Worm (Caenorhabditis elegans) whole organism, young adult: Measurements from ENCODE around the gene bcc-1.

Source experiments
- F57A8.1 ChIP-seq: fragments of 200-800 bp; sonication (Bioruptor generic); optimal IDR thresholded peaks from 2 replicates; lab custom pipeline; 2018; ENCODE audit warnings: mild to moderate bottlenecking, missing genetic modification characterization, moderate library complexity, missing compliant biosample characterization
- Y53G8AR.9 ChIP-seq: fragments of 200-800 bp; sonication (Bioruptor generic); conservative IDR thresholded peaks from 2 replicates; pipeline ENCODE4 v1.3.6; 2022; ENCODE audit warnings: missing genetic modification reagents, missing genetic modification characterization, missing compliant biosample characterization
- ama-1 ChIP-seq, 3 experiments: fragments of 150-350 bp in 1 of 3; sonication (generic microtip) in 2 of 3; optimal IDR thresholded peaks; 2 replicates each; lab custom pipeline; 2014 to 2018; ENCODE audit warnings: missing biosample characterization in 2 of 3, missing genetic modification characterization in 2 of 3, missing genetic modification reagents in 2 of 3
- ceh-40 ChIP-seq: fragments of 200-800 bp; sonication (Bioruptor generic); IDR thresholded peaks from 2 replicates; pipeline ENCODE4 v1.3.6; 2022; ENCODE audit warnings: missing genetic modification characterization, missing compliant biosample characterization
- ekl-4 ChIP-seq: fragments of 200-800 bp; sonication (Bioruptor generic); IDR thresholded peaks from 2 replicates; pipeline ENCODE4 v1.3.6; 2022; ENCODE audit warnings: missing genetic modification reagents, missing genetic modification characterization, missing compliant biosample characterization
- hlh-12 ChIP-seq: sonication (generic microtip); optimal IDR thresholded peaks from 2 replicates; lab custom pipeline; 2016; ENCODE audit warnings: missing genetic modification characterization, missing compliant biosample characterization
- madf-3 ChIP-seq: fragments of 200-800 bp; sonication (Bioruptor generic); IDR thresholded peaks from 2 replicates; pipeline ENCODE4 v1.3.6; 2022; ENCODE audit warnings: missing genetic modification reagents, missing genetic modification characterization, missing compliant biosample characterization
- nfya-2 ChIP-seq: fragments of 200-800 bp; sonication (Bioruptor generic); IDR thresholded peaks from 2 replicates; pipeline ENCODE4 v1.3.6; 2022; ENCODE audit warnings: missing genetic modification reagents, missing genetic modification characterization, missing compliant biosample characterization
- nhr-90 ChIP-seq: sonication (generic microtip); optimal IDR thresholded peaks from 2 replicates; lab custom pipeline; 2016; ENCODE audit warnings: missing genotype, mild to moderate bottlenecking, missing genetic modification characterization, missing compliant biosample characterization
- rpc-1 ChIP-seq, 2 experiments: fragments of 150-350 bp in 1 of 2; sonication (generic microtip) in 1 of 2; optimal IDR thresholded peaks; 2 replicates each; lab custom pipeline; 2014 to 2018; ENCODE audit warnings: missing biosample characterization in 1 of 2, missing genetic modification characterization in 1 of 2, missing genetic modification reagents in 1 of 2, missing genotype in 1 of 2
- sea-2 ChIP-seq: fragments of 200-800 bp; sonication (Bioruptor generic); IDR thresholded peaks from 2 replicates; pipeline ENCODE4 v1.3.6; 2022; ENCODE audit warnings: missing genetic modification characterization, missing compliant biosample characterization
- snpc-4 ChIP-seq, 5 experiments: fragments of 150-350 bp in 1 of 5; sonication (generic microtip) in 4 of 5; optimal IDR thresholded peaks; 2 replicates each; lab custom pipeline; 2014 to 2018; ENCODE audit warnings: missing genetic modification characterization in 5 of 5, missing biosample characterization in 3 of 5, antibody characterized with exemption in 2 of 5, mild to moderate bottlenecking in 2 of 5, missing compliant biosample characterization in 2 of 5, missing genotype in 2 of 5, moderate library complexity in 2 of 5, missing genetic modification reagents in 1 of 5
- ztf-6 ChIP-seq: fragments of 200-800 bp; sonication (Bioruptor generic); IDR thresholded peaks from 2 replicates; pipeline ENCODE4 v1.3.6; 2022; ENCODE audit warnings: missing genetic modification reagents, missing genetic modification characterization, missing compliant biosample characterization

ce11 chrIV:11126004-11126027 is 33.5 kb upstream of the bcc-1 start, which contains the start of gene swsn-4:
- TF ChIP-seq Y53G8AR.9 (GFP tag; lab: Robert Waterston, UW) (no peak), snpc-4 (GFP tag; optimal IDR thresholded peaks at IDR 0.05; lab: Kevin White, UChicago) (no peak), snpc-4 (tag; optimal IDR thresholded peaks at IDR 0.05; lab: Kevin White, UChicago) (no peak), ama-1 (optimal IDR thresholded peaks at IDR 0.05; lab: Kevin White, UChicago) (no peak), ama-1 (GFP tag; optimal IDR thresholded peaks at IDR 0.05; lab: Kevin White, UChicago) (no peak), sea-2 (GFP tag; lab: Robert Waterston, UW) (no peak), F57A8.1 (GFP tag; lab: Kevin White, UChicago) (no peak), ekl-4 (GFP tag; lab: Robert Waterston, UW) (no peak), hlh-12 (tag; lab: Kevin White, UChicago) (no peak), rpc-1 (optimal IDR thresholded peaks at IDR 0.05; lab: Kevin White, UChicago) (no peak), rpc-1 (tag; optimal IDR thresholded peaks at IDR 0.05; lab: Kevin White, UChicago) (no peak), madf-3 (GFP tag; lab: Robert Waterston, UW) (no peak), nhr-90 (tag; lab: Kevin White, UChicago) (no peak), ceh-40 (GFP tag; lab: Robert Waterston, UW) (no peak), nfya-2 (GFP tag; lab: Robert Waterston, UW) (no peak), ztf-6 (no peak)
